Worm (Caenorhabditis elegans) whole organism, late embryonic: ENCODE results near the gene F35H8.1.

Source experiments
- ama-1 ChIP-seq: fragments of 150-350 bp; optimal IDR thresholded peaks from 2 replicates; lab custom pipeline; 2014
- ceh-30 ChIP-seq: fragments of 150-350 bp; optimal IDR thresholded peaks from 2 replicates; lab custom pipeline; 2014; ENCODE audit warnings: missing biosample characterization, missing genetic modification characterization
- che-1 ChIP-seq: sonication (generic microtip); optimal IDR thresholded peaks from 2 replicates; lab custom pipeline; 2016; ENCODE audit warnings: mild to moderate bottlenecking, missing genetic modification characterization, missing compliant biosample characterization
- elt-2 ChIP-seq: sonication (generic microtip); optimal IDR thresholded peaks from 2 replicates; lab custom pipeline; 2016; ENCODE audit warnings: missing genetic modification reagents, missing genetic modification characterization, missing compliant biosample characterization
- hlh-8 ChIP-seq: sonication (generic microtip); optimal IDR thresholded peaks from 2 replicates; lab custom pipeline; 2016; ENCODE audit warnings: missing genotype, missing genetic modification characterization, missing compliant biosample characterization
- nfya-1 ChIP-seq: sonication (generic microtip); optimal IDR thresholded peaks from 2 replicates; lab custom pipeline; 2017; ENCODE audit warnings: missing genetic modification characterization, mild to moderate bottlenecking, missing compliant biosample characterization, antibody characterized with exemption, moderate library complexity
- nhr-232 ChIP-seq: sonication (generic microtip); optimal IDR thresholded peaks from 2 replicates; lab custom pipeline; 2016; ENCODE audit warnings: missing genetic modification characterization, missing compliant biosample characterization
- npax-4 ChIP-seq: sonication (generic microtip); optimal IDR thresholded peaks from 2 replicates; lab custom pipeline; 2016; ENCODE audit warnings: missing genetic modification characterization, missing compliant biosample characterization
- pat-9 ChIP-seq: fragments of 200-800 bp; sonication (Bioruptor generic); optimal IDR thresholded peaks from 2 replicates; lab custom pipeline; 2018; ENCODE audit warnings: mild to moderate bottlenecking, missing genetic modification characterization, moderate library complexity, missing compliant biosample characterization
- sdc-2 ChIP-seq: sonication (generic microtip); optimal IDR thresholded peaks from 2 replicates; lab custom pipeline; 2016; ENCODE audit warnings: missing genotype, missing genetic modification characterization, missing compliant biosample characterization

- TF ChIP-seq pat-9 (tag; lab: Kevin White, UChicago) = no peak
- TF ChIP-seq elt-2 (tag; lab: Kevin White, UChicago) = peak; percentile 56
- TF ChIP-seq ama-1 (lab: Kevin White, UChicago) = no peak
- peak; percentile 1 for TF ChIP-seq nfya-1 (tag; lab: Kevin White, UChicago)
- TF ChIP-seq nhr-232 (tag; lab: Kevin White, UChicago) = no peak
- peak; percentile 32 for TF ChIP-seq sdc-2 (tag; lab: Kevin White, UChicago)
- TF ChIP-seq ceh-30 = no peak
- no peak for TF ChIP-seq npax-4 (tag; lab: Kevin White, UChicago)
- peak; percentile 60 for TF ChIP-seq hlh-8
- no peak for TF ChIP-seq che-1 (tag; lab: Kevin White, UChicago)
Observed at ce11 chrII:9591071-9591470, 38.0 kb upstream of the F35H8.1 start, which contains the start of the genes E02H1.1 and tag-124.
